Worm (Caenorhabditis elegans) whole organism, mixed stage, embryonic: ENCODE measurements around the gene R09B5.11.
A peak's percentile ranks its signal among the peaks of the same experiment; 100 is the strongest.

Experiments
- blmp-1 ChIP-seq: fragments of 150-350 bp; optimal IDR thresholded peaks from 2 replicates; lab custom pipeline; 2014; ENCODE audit warnings: missing biosample characterization, missing genetic modification characterization
- ceh-43 ChIP-seq: fragments of 200-800 bp; sonication (Bioruptor generic); optimal IDR thresholded peaks from 2 replicates; lab custom pipeline; 2018; ENCODE audit warnings: mild to moderate bottlenecking, missing genetic modification characterization, moderate library complexity, missing compliant biosample characterization
- ceh-83 ChIP-seq: fragments of 200-800 bp; sonication (Bioruptor generic); optimal IDR thresholded peaks from 2 replicates; lab custom pipeline; 2018; ENCODE audit warnings: mild to moderate bottlenecking, missing genetic modification characterization, missing compliant biosample characterization
- ces-1 ChIP-seq: fragments of 150-350 bp; optimal IDR thresholded peaks from 2 replicates; lab custom pipeline; 2014; ENCODE audit warnings: missing biosample characterization, missing genetic modification reagents, missing genetic modification characterization
- cnd-1 ChIP-seq: fragments of 200-800 bp; sonication (Bioruptor generic); optimal IDR thresholded peaks from 2 replicates; lab custom pipeline; 2018; ENCODE audit warnings: mild to moderate bottlenecking, missing genetic modification characterization, missing compliant biosample characterization
- elt-1 ChIP-seq: sonication (generic microtip); optimal IDR thresholded peaks from 2 replicates; lab custom pipeline; 2017; ENCODE audit warnings: missing genetic modification characterization, mild to moderate bottlenecking, missing compliant biosample characterization, antibody characterized with exemption, moderate library complexity, borderline replicate concordance; ENCODE audit not compliant: insufficient read depth
- elt-3 ChIP-seq: fragments of 150-350 bp; optimal IDR thresholded peaks from 2 replicates; lab custom pipeline; 2014; ENCODE audit warnings: missing biosample characterization, missing genetic modification characterization
- flh-1 ChIP-seq: fragments of 200-800 bp; sonication (Bioruptor generic); optimal IDR thresholded peaks from 2 replicates; lab custom pipeline; 2018; ENCODE audit warnings: mild to moderate bottlenecking, missing genetic modification characterization, moderate library complexity, missing compliant biosample characterization
- ham-2 ChIP-seq: fragments of 200-800 bp; sonication (Bioruptor generic); optimal IDR thresholded peaks from 2 replicates; lab custom pipeline; 2018; ENCODE audit warnings: mild to moderate bottlenecking, missing genetic modification characterization, missing compliant biosample characterization
- hlh-1 ChIP-seq: fragments of 150-350 bp; optimal IDR thresholded peaks from 2 replicates; lab custom pipeline; 2014; ENCODE audit warnings: missing biosample characterization, missing genetic modification reagents, missing genetic modification characterization
- lin-13 ChIP-seq: fragments of 150-350 bp; optimal IDR thresholded peaks from 2 replicates; lab custom pipeline; 2014; ENCODE audit warnings: missing biosample characterization, missing genetic modification characterization
- lin-32 ChIP-seq: fragments of 200-800 bp; sonication (Bioruptor generic); optimal IDR thresholded peaks from 2 replicates; lab custom pipeline; 2018; ENCODE audit warnings: mild to moderate bottlenecking, missing genetic modification characterization, missing compliant biosample characterization
- lsy-2 ChIP-seq: fragments of 150-350 bp; optimal IDR thresholded peaks from 2 replicates; lab custom pipeline; 2014; ENCODE audit warnings: missing biosample characterization, missing genetic modification characterization
- mab-5 ChIP-seq: fragments of 150-350 bp; optimal IDR thresholded peaks from 2 replicates; lab custom pipeline; 2014; ENCODE audit warnings: missing biosample characterization, missing genetic modification characterization
- mep-1 ChIP-seq: fragments of 150-350 bp; optimal IDR thresholded peaks from 2 replicates; lab custom pipeline; 2017; ENCODE audit warnings: missing biosample characterization, missing genetic modification reagents, missing genetic modification characterization, inconsistent platforms
- mls-2 ChIP-seq: sonication (generic microtip); optimal IDR thresholded peaks from 2 replicates; lab custom pipeline; 2016; ENCODE audit warnings: mild to moderate bottlenecking, missing genetic modification characterization, moderate library complexity, missing compliant biosample characterization
- nhr-12 ChIP-seq: fragments of 150-350 bp; optimal IDR thresholded peaks from 2 replicates; lab custom pipeline; 2014; ENCODE audit warnings: missing biosample characterization, missing genetic modification characterization
- nhr-2 ChIP-seq: fragments of 150-350 bp; optimal IDR thresholded peaks from 2 replicates; lab custom pipeline; 2014; ENCODE audit warnings: missing biosample characterization, missing genetic modification characterization
- nhr-237 ChIP-seq: fragments of 150-350 bp; optimal IDR thresholded peaks from 2 replicates; lab custom pipeline; 2014; ENCODE audit warnings: missing biosample characterization, missing genetic modification characterization
- nhr-28 ChIP-seq: fragments of 150-350 bp; optimal IDR thresholded peaks from 2 replicates; lab custom pipeline; 2014; ENCODE audit warnings: missing biosample characterization, missing genetic modification characterization
- nhr-76 ChIP-seq: sonication (generic microtip); optimal IDR thresholded peaks from 2 replicates; lab custom pipeline; 2017; ENCODE audit warnings: missing biosample characterization, missing genetic modification characterization
- pha-4 ChIP-seq: fragments of 150-350 bp; optimal IDR thresholded peaks from 2 replicates; lab custom pipeline; 2018; ENCODE audit warnings: missing biosample characterization, missing genetic modification reagents, missing genetic modification characterization
- sem-2 ChIP-seq: fragments of 200-800 bp; sonication (Bioruptor generic); optimal IDR thresholded peaks from 2 replicates; lab custom pipeline; 2018; ENCODE audit warnings: mild to moderate bottlenecking, missing genetic modification characterization, missing compliant biosample characterization
- snpc-4 ChIP-seq: fragments of 150-350 bp; optimal IDR thresholded peaks from 2 replicates; lab custom pipeline; 2014; ENCODE audit warnings: missing biosample characterization, missing genetic modification characterization
- sptf-1 ChIP-seq: sonication (generic microtip); optimal IDR thresholded peaks from 2 replicates; lab custom pipeline; 2017; ENCODE audit warnings: mild to moderate bottlenecking, missing genetic modification characterization, moderate library complexity, missing compliant biosample characterization
- unc-120 ChIP-seq: sonication (generic microtip); optimal IDR thresholded peaks from 2 replicates; lab custom pipeline; 2017; ENCODE audit warnings: missing genetic modification characterization, missing compliant biosample characterization; ENCODE audit not compliant: poor library complexity, severe bottlenecking
- unc-39 ChIP-seq: fragments of 150-350 bp; optimal IDR thresholded peaks from 2 replicates; lab custom pipeline; 2014; ENCODE audit warnings: missing biosample characterization, missing genetic modification characterization
- unc-62 ChIP-seq: fragments of 150-350 bp; optimal IDR thresholded peaks from 2 replicates; lab custom pipeline; 2014; ENCODE audit warnings: missing biosample characterization, missing genetic modification reagents, missing genetic modification characterization
- zip-8 ChIP-seq: fragments of 150-350 bp; optimal IDR thresholded peaks from 2 replicates; lab custom pipeline; 2014; ENCODE audit warnings: missing biosample characterization, missing genetic modification characterization
- ztf-11 ChIP-seq: fragments of 150-350 bp; optimal IDR thresholded peaks from 2 replicates; lab custom pipeline; 2014; ENCODE audit warnings: missing biosample characterization, missing genetic modification characterization

The R09B5.11 gene

DNA sequence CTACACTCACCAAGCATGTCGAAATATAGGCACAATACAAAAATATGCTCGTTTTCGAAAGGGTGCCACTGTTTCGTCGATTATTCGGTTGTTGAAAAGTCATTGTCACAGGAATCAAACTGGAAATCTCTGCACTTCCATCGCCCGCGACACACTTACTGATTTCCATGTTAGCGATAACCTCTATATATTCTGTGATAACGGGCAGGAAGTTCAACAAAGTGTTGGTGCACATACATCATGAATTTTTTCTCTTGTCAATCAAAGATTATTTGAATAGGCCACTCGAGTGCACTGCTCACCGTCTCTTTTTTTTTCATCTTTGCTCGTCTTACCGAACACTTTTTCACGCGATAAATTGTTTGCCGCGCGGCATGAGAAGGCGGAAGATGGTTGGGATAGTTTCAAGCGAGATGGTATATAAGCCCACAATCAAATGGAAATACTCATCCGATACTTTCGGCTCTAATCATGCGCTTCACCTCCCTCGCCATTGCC, 25.6 kb downstream of the R09B5.11 start, which contains the start of the genes fpn-1.2 and pqn-54:
TSS of gene fpn-1.2 (minus strand) at position 157 of the 498 bp plus-strand sequence.
TSS of gene pqn-54 (plus strand) at position 448 of the 498 bp plus-strand sequence.
- TF ChIP-seq sptf-1 (tag; lab: Kevin White, UChicago) (no peak), unc-62 (no peak), unc-120 (no peak), ztf-11 (no peak), nhr-12 (tag; lab: Kevin White, UChicago) (no peak), lin-13 (no peak), nhr-2 (tag; lab: Kevin White, UChicago) (no peak), ham-2 (no peak), ceh-83 (GFP tag; lab: Kevin White, UChicago) (no peak), elt-1 (tag; lab: Kevin White, UChicago) (no peak), nhr-237 (tag; lab: Kevin White, UChicago) (no peak)
- TF ChIP-seq, all 35 proteins: peak for 0

DNA sequence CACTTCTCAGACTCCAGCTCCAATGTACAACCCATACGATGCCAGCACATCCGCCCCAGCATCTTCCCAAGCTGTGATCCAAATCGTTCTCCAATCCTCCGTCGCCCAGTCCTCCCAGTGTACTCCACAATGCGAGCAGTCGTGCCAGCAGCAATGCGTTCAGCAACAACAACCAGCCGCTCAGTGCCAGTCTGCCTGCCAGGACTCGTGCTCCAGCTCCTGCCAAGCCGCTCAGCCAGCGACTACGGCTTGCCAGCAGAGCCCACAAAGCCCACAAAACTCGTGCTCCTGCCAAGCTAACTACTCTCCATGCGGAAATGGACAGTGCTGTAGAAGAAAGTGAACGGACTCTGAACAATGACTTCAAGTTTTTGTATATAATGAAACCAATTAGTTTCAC, 26.9 kb downstream of the R09B5.11 start:
- TF ChIP-seq ham-2 (no peak), ces-1 (GFP tag; lab: Kevin White, UChicago) (no peak), mab-5 (tag; lab: Kevin White, UChicago) (no peak), snpc-4 (no peak), flh-1 (GFP tag; lab: Kevin White, UChicago) (no peak), ceh-83 (GFP tag; lab: Kevin White, UChicago) (no peak), blmp-1 (tag; lab: Kevin White, UChicago) (no peak), nhr-28 (no peak), sem-2 (GFP tag; lab: Kevin White, UChicago) (no peak), lin-13 (no peak), unc-120 (no peak), unc-62 (no peak), mls-2 (tag; lab: Kevin White, UChicago) (no peak)

DNA sequence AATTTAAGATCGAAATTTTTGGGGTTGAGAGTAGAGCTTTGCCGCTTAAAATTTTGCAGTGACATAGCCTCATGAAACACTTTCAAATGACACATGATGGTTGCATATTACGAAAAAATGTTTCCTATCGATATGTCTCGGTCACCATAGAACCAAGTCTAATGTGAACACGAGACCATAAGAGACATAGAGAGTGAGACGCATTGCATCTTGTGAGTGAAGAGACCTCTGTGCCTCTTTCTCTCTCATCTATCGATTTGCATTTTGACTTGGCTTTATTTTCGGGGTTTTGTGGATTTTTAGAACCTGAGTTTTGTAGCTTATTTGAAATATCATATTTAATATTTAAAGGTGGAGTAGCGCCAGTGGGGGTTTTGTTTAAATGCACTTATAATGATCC, 27.9 kb downstream of the R09B5.11 start:
- TF ChIP-seq sptf-1 (tag; lab: Kevin White, UChicago) (no peak), unc-120 (peak; percentile 23)

DNA sequence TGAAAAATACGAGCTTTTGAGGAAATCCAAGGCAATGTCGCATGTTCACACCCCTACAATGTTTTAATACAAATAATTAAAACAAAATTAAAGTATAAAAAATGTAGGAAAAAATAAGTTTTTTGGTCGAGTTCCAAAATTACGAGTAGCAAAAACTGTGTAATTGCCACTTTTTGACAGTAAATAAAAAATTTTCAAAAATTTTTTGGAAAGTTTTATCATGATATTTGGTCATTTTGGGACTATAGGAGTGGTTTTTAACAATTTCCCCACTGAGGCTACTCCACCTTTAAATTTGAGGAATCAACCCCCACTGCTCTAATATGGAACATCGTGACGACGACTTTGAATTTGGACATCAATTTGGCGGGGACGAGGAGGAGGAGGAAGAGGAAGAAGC, 28.4 kb downstream of the R09B5.11 start, which contains the start of gene gid-8:
TSS of gene gid-8 (plus strand) at position 301 of the 400 bp plus-strand sequence.
- no peak for TF ChIP-seq sptf-1 (tag; lab: Kevin White, UChicago)
- TF ChIP-seq sem-2 (GFP tag; lab: Kevin White, UChicago), result no peak
- TF ChIP-seq flh-1 (GFP tag; lab: Kevin White, UChicago), result no peak
- no peak for TF ChIP-seq nhr-12 (tag; lab: Kevin White, UChicago)
- TF ChIP-seq unc-120, result no peak
- TF ChIP-seq mep-1 (tag; lab: Kevin White, UChicago), result no peak
- no peak for TF ChIP-seq nhr-237 (tag; lab: Kevin White, UChicago)
- no peak for TF ChIP-seq lin-13
- TF ChIP-seq nhr-76 (tag; lab: Kevin White, UChicago), result no peak
- TF ChIP-seq blmp-1 (tag; lab: Kevin White, UChicago), result no peak
- TF ChIP-seq zip-8 (tag; lab: Kevin White, UChicago), result no peak
- no peak for TF ChIP-seq unc-39 (tag; lab: Kevin White, UChicago)
- TF ChIP-seq lin-32 (GFP tag; lab: Kevin White, UChicago), result no peak
- TF ChIP-seq pha-4, result no peak
- no peak for TF ChIP-seq lsy-2 (tag; lab: Kevin White, UChicago)
- TF ChIP-seq elt-1 (tag; lab: Kevin White, UChicago), result no peak
- TF ChIP-seq unc-62, result no peak
- no peak for TF ChIP-seq hlh-1 (tag; lab: Kevin White, UChicago)

DNA sequence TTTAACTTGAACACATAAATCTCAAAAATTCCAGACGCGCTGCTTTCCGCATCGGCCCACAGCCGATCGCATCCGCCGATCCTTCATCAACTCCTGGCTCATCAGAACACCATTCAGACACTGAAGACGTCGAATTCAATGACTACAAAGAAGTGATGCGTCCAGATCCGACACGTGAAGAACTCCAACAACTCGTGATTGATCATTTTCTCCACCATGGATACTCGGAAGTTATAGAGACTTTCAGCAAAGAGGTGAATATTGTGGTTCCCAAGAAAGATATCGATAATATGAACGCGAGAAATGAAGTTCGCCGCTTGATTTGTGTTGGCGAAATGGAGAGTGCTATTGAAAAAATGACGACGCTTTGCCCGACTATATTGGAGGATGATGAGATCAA, 29.9 kb downstream of the R09B5.11 start:
- TF ChIP-seq ztf-11 (no peak), elt-3 (tag; lab: Kevin White, UChicago) (no peak), nhr-237 (tag; lab: Kevin White, UChicago) (no peak), zip-8 (tag; lab: Kevin White, UChicago) (no peak), elt-1 (tag; lab: Kevin White, UChicago) (no peak), ceh-43 (GFP tag; lab: Kevin White, UChicago) (no peak), blmp-1 (tag; lab: Kevin White, UChicago) (no peak), mab-5 (tag; lab: Kevin White, UChicago) (no peak), cnd-1 (tag; lab: Kevin White, UChicago) (no peak), sem-2 (GFP tag; lab: Kevin White, UChicago) (no peak), unc-120 (no peak), pha-4 (no peak)
